Worm (Caenorhabditis elegans): ENCODE data around the gene cyn-17.

ce11 chrV:5848015-5848609 is 48.6 kb downstream of the cyn-17 start:
- TF ChIP-seq mdl-1 (tag; optimal IDR thresholded peaks at IDR 0.05) (no peak), elt-2 (tag; optimal IDR thresholded peaks at IDR 0.05) (no peak), hmg-11 (tag; optimal IDR thresholded peaks at IDR 0.05) (no peak), egl-27 (tag; optimal IDR thresholded peaks at IDR 0.05) (no peak), tbx-2 (tag; optimal IDR thresholded peaks at IDR 0.05) (no peak), snpc-4 (tag; optimal IDR thresholded peaks at IDR 0.05) (no peak)
